Worm (Caenorhabditis elegans) whole organism, late embryonic: ENCODE results near the gene rgs-5.
A peak's percentile ranks its signal among the peaks of the same experiment; 100 is the strongest.

ENCODE experiments used
- C08G9.2 ChIP-seq: sonication (generic microtip); optimal IDR thresholded peaks from 2 replicates; lab custom pipeline; 2016; ENCODE audit warnings: mild to moderate bottlenecking, missing genetic modification characterization, moderate library complexity, missing compliant biosample characterization
- C38D4.7 ChIP-seq: fragments of 200-800 bp; sonication (Bioruptor generic); optimal IDR thresholded peaks from 2 replicates; lab custom pipeline; 2018; ENCODE audit warnings: mild to moderate bottlenecking, missing genetic modification characterization, moderate library complexity, missing compliant biosample characterization
- F13H6.1 ChIP-seq: sonication (generic microtip); optimal IDR thresholded peaks from 2 replicates; lab custom pipeline; 2016; ENCODE audit warnings: missing genetic modification characterization, missing compliant biosample characterization
- T23F11.4 ChIP-seq: fragments of 200-800 bp; sonication (Bioruptor generic); optimal IDR thresholded peaks from 2 replicates; lab custom pipeline; 2018; ENCODE audit warnings: mild to moderate bottlenecking, missing genetic modification characterization, missing compliant biosample characterization
- Y22D7AL.16 ChIP-seq: sonication (generic microtip); optimal IDR thresholded peaks from 2 replicates; lab custom pipeline; 2016; ENCODE audit warnings: missing genetic modification characterization, missing compliant biosample characterization
- ahr-1 ChIP-seq: sonication (generic microtip); optimal IDR thresholded peaks from 2 replicates; lab custom pipeline; 2016; ENCODE audit warnings: missing genetic modification characterization, missing compliant biosample characterization
- ceh-14 ChIP-seq: sonication (generic microtip); optimal IDR thresholded peaks from 2 replicates; lab custom pipeline; 2016; ENCODE audit warnings: missing genotype, missing genetic modification characterization, missing compliant biosample characterization
- ceh-18 ChIP-seq: sonication (generic microtip); optimal IDR thresholded peaks from 2 replicates; lab custom pipeline; 2016; ENCODE audit warnings: missing genetic modification characterization, missing compliant biosample characterization
- ceh-22 ChIP-seq: sonication (generic microtip); optimal IDR thresholded peaks from 2 replicates; lab custom pipeline; 2017; ENCODE audit warnings: missing biosample characterization, missing genetic modification characterization
- ceh-31 ChIP-seq: sonication (generic microtip); optimal IDR thresholded peaks from 2 replicates; lab custom pipeline; 2016; ENCODE audit warnings: missing genetic modification characterization, missing compliant biosample characterization
- ceh-34 ChIP-seq: sonication (generic microtip); optimal IDR thresholded peaks from 2 replicates; lab custom pipeline; 2016; ENCODE audit warnings: mild to moderate bottlenecking, missing genetic modification characterization, missing compliant biosample characterization
- ceh-45 ChIP-seq: fragments of 200-800 bp; sonication (Bioruptor generic); IDR thresholded peaks from 2 replicates; pipeline ENCODE4 v1.3.6; 2022; ENCODE audit warnings: missing genetic modification reagents, missing genetic modification characterization, missing compliant biosample characterization
- ceh-48 ChIP-seq: sonication (generic microtip); optimal IDR thresholded peaks from 2 replicates; lab custom pipeline; 2016; ENCODE audit warnings: missing genetic modification characterization, inconsistent platforms, missing compliant biosample characterization
- ceh-9 ChIP-seq: sonication (generic microtip); optimal IDR thresholded peaks from 2 replicates; lab custom pipeline; 2016; ENCODE audit warnings: mild to moderate bottlenecking, missing genetic modification characterization, inconsistent platforms, missing compliant biosample characterization
- dmd-4 ChIP-seq: sonication (generic microtip); optimal IDR thresholded peaks from 2 replicates; lab custom pipeline; 2016; ENCODE audit warnings: borderline replicate concordance, missing genetic modification characterization, missing compliant biosample characterization
- dve-1 ChIP-seq: sonication (generic microtip); optimal IDR thresholded peaks from 2 replicates; lab custom pipeline; 2017; ENCODE audit warnings: antibody characterized with exemption, mild to moderate bottlenecking, missing genetic modification characterization, missing compliant biosample characterization
- eyg-1 ChIP-seq: sonication (generic microtip); optimal IDR thresholded peaks from 2 replicates; lab custom pipeline; 2016; ENCODE audit warnings: missing genotype, missing genetic modification characterization, missing compliant biosample characterization
- fax-1 ChIP-seq: sonication (generic microtip); optimal IDR thresholded peaks from 2 replicates; lab custom pipeline; 2016; ENCODE audit warnings: missing genotype, missing genetic modification characterization, missing compliant biosample characterization
- fkh-10 ChIP-seq: fragments of 150-350 bp; optimal IDR thresholded peaks from 2 replicates; lab custom pipeline; 2014; ENCODE audit warnings: missing biosample characterization, missing genetic modification reagents, missing genetic modification characterization
- hlh-13 ChIP-seq: fragments of 200-800 bp; sonication (Bioruptor generic); optimal IDR thresholded peaks from 2 replicates; lab custom pipeline; 2018; ENCODE audit warnings: mild to moderate bottlenecking, missing genetic modification characterization, missing compliant biosample characterization
- hlh-30 ChIP-seq: sonication (generic microtip); optimal IDR thresholded peaks from 2 replicates; lab custom pipeline; 2017; ENCODE audit warnings: antibody characterized with exemption, missing genetic modification characterization, missing compliant biosample characterization; ENCODE audit not compliant: insufficient read depth
- lin-11 ChIP-seq: fragments of 200-800 bp; sonication (Bioruptor generic); optimal IDR thresholded peaks from 2 replicates; lab custom pipeline; 2018; ENCODE audit warnings: mild to moderate bottlenecking, missing genetic modification characterization, missing compliant biosample characterization
- nfya-1 ChIP-seq: sonication (generic microtip); optimal IDR thresholded peaks from 2 replicates; lab custom pipeline; 2017; ENCODE audit warnings: missing genetic modification characterization, mild to moderate bottlenecking, missing compliant biosample characterization, antibody characterized with exemption, moderate library complexity
- pag-3 ChIP-seq: sonication (generic microtip); optimal IDR thresholded peaks from 2 replicates; lab custom pipeline; 2016; ENCODE audit warnings: missing compliant biosample characterization, missing genetic modification characterization, borderline replicate concordance
- pat-9 ChIP-seq: fragments of 200-800 bp; sonication (Bioruptor generic); optimal IDR thresholded peaks from 2 replicates; lab custom pipeline; 2018; ENCODE audit warnings: mild to moderate bottlenecking, missing genetic modification characterization, moderate library complexity, missing compliant biosample characterization
- pqm-1 ChIP-seq: sonication (generic microtip); optimal IDR thresholded peaks from 2 replicates; lab custom pipeline; 2016; ENCODE audit warnings: missing genetic modification characterization, missing compliant biosample characterization
- rnt-1 ChIP-seq: sonication (generic microtip); optimal IDR thresholded peaks from 2 replicates; lab custom pipeline; 2016; ENCODE audit warnings: missing genetic modification characterization, missing compliant biosample characterization
- sox-4 ChIP-seq: sonication (generic microtip); optimal IDR thresholded peaks from 2 replicates; lab custom pipeline; 2017; ENCODE audit warnings: mild to moderate bottlenecking, missing genetic modification characterization, inconsistent platforms, missing compliant biosample characterization
- tbx-2 ChIP-seq: sonication (generic microtip); optimal IDR thresholded peaks from 2 replicates; lab custom pipeline; 2016; ENCODE audit warnings: missing genetic modification characterization, missing compliant biosample characterization
- tbx-7 ChIP-seq: sonication (generic microtip); optimal IDR thresholded peaks from 2 replicates; lab custom pipeline; 2016; ENCODE audit warnings: missing genotype, missing genetic modification characterization, missing compliant biosample characterization
- ttx-3 ChIP-seq: sonication (generic microtip); optimal IDR thresholded peaks from 2 replicates; lab custom pipeline; 2016; ENCODE audit warnings: missing genetic modification reagents, missing genetic modification characterization, missing compliant biosample characterization
- unc-3 ChIP-seq, 2 experiments: fragments of 200-800 bp in 1 of 2; sonication (Bioruptor generic) in 1 of 2; sonication (generic microtip) in 1 of 2; conservative IDR thresholded peaks in 1 of 2; optimal IDR thresholded peaks in 1 of 2; 2 replicates each; pipeline versions ENCODE4 v1.3.6 to Lab custom; 2016 to 2022; ENCODE audit warnings: missing compliant biosample characterization in 2 of 2, missing genetic modification characterization in 2 of 2, missing genetic modification reagents in 1 of 2
- unc-42 ChIP-seq: sonication (generic microtip); optimal IDR thresholded peaks from 2 replicates; lab custom pipeline; 2016; ENCODE audit warnings: missing genotype, missing genetic modification characterization, missing compliant biosample characterization
- unc-55 ChIP-seq: sonication (generic microtip); optimal IDR thresholded peaks from 2 replicates; lab custom pipeline; 2017; ENCODE audit warnings: missing biosample characterization, missing genetic modification reagents, missing genetic modification characterization
- unc-86 ChIP-seq: sonication (generic microtip); optimal IDR thresholded peaks from 2 replicates; lab custom pipeline; 2016; ENCODE audit warnings: missing genetic modification characterization, missing compliant biosample characterization
- zip-5 ChIP-seq: sonication (generic microtip); optimal IDR thresholded peaks from 2 replicates; lab custom pipeline; 2016; ENCODE audit warnings: missing genetic modification characterization, missing compliant biosample characterization

The rgs-5 gene

DNA sequence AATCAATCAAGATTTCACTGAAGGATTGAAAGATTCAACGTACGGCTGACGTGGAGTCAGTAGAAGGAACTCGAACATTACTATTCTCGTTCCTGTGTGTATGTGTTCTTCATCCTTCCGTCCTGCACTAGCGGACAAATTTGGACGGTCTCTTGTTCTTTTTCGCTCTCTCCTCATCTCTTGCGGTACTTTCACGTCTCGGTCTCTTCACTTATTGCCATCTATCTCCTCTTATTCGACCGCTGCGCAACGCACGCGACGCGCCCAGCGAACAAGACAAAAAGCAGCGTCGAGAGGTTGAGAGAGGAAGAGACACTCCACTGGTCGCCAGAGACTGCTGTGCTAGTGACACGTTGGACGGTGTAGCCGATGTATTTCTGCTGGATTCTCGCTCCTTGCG lies 17.1 kb downstream of the rgs-5 start (continued):
- TF ChIP-seq hlh-13 (peak; percentile 26), C08G9.2 (tag; lab: Kevin White, UChicago) (peak; percentile 7), ceh-31 (peak; percentile 84), rnt-1 (peak; percentile 70), ceh-14 (tag; lab: Kevin White, UChicago) (peak; percentile 24), ceh-34 (peak; percentile 66), tbx-2 (peak; percentile 83), eyg-1 (tag; lab: Kevin White, UChicago) (no peak), ttx-3 (tag; lab: Kevin White, UChicago) (no peak), unc-55 (peak; percentile 58), ceh-18 (peak; percentile 40), lin-11 (tag; lab: Kevin White, UChicago) (no peak), unc-86 (tag; lab: Kevin White, UChicago) (no peak), ceh-45 (GFP tag; lab: Robert Waterston, UW) (0 out of 2 replicates have a peak, but pooled peaks have one; percentile 13), unc-42 (tag; lab: Kevin White, UChicago) (peak; percentile 34), dmd-4 (tag; lab: Kevin White, UChicago) (no peak), unc-3 (GFP tag; conservative IDR thresholded peaks at IDR 0.05; lab: Robert Waterston, UW) (no peak), unc-3 (tag; optimal IDR thresholded peaks at IDR 0.05; lab: Kevin White, UChicago) (no peak), dve-1 (tag; lab: Kevin White, UChicago) (peak; percentile 24), hlh-30 (tag; lab: Kevin White, UChicago) (peak; percentile 79), F13H6.1 (tag; lab: Kevin White, UChicago) (peak; percentile 17), nfya-1 (tag; lab: Kevin White, UChicago) (peak; percentile 84)

ce11 chrIII:5717173-5717748 lies 18.9 kb downstream of the rgs-5 start:
- no peak for TF ChIP-seq ceh-31
- no peak for TF ChIP-seq tbx-7 (tag; lab: Kevin White, UChicago)
- no peak for TF ChIP-seq zip-5
- no peak for TF ChIP-seq T23F11.4 (GFP tag; lab: Kevin White, UChicago)
- TF ChIP-seq C38D4.7 (GFP tag; lab: Kevin White, UChicago): no peak
- no peak for TF ChIP-seq pat-9 (tag; lab: Kevin White, UChicago)
- no peak for TF ChIP-seq ceh-14 (tag; lab: Kevin White, UChicago)
- no peak for TF ChIP-seq pqm-1
- TF ChIP-seq fax-1: no peak
- TF ChIP-seq, all 69 proteins: peak for 0

- TF ChIP-seq tbx-2 (peak; percentile 17), eyg-1 (tag; lab: Kevin White, UChicago) (no peak), fkh-10 (no peak), pag-3 (no peak)
- TF ChIP-seq, all 69 proteins: peak for 1
These were observed 20.0 kb downstream of the rgs-5 start for ce11 chrIII:5718385-5718784.

DNA sequence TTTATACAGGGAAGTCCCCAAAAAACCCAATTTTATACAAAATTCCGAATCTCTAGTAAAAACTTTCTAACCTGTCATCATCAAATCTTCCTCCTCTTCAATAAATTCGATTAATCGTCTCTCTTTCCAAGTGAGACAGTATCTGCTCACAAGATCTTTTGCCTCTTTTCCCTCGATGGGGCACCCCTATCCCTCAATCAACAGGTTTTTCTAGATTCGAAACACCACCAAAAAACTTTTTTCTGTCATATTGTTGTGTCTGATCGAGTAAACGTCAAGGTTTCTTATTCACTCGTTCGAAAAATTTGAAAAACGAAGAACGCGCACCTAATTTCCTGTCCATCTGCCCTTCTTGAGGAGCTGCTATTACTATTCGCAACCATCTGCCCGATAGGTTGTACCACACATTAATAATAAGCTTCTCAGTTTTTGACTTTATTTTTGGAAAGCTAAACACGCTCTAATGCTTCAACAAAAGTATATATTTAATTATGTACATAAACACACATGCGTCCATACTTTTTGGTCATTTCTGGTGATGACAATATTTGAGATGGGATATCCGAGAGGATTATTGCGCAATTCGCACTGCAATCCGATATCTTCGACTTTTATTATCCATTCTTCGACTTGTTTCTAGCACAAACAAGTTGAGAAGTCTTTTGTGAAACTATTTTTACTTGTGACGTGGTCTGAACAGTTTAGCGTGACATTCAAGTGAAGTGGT lies 20.9 kb downstream of the rgs-5 start:
- TF ChIP-seq ahr-1 (tag; lab: Kevin White, UChicago): no peak
- peak; percentile 20 for TF ChIP-seq ceh-34

DNA sequence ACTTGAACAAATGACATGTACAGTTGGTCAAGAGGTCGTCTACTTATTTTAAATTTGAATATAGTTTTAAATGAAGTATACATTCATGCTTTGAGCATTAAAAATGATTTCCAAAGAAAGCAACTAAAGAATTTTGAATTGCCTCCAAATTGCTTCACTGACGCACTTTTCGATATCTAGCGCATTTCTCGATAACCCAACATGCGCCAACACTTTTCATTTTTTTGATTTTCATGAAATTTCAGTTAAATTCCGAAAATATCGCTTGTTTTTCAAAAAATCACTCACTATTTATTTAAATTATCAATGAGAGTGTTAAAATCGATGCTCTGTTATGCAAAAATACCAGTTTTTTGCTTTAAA lies 21.5 kb downstream of the rgs-5 start:
- TF ChIP-seq Y22D7AL.16 (tag; lab: Kevin White, UChicago) (no peak), sox-4 (tag; lab: Kevin White, UChicago) (no peak), ceh-22 (tag; lab: Kevin White, UChicago) (no peak), ceh-9 (tag; lab: Kevin White, UChicago) (no peak), rnt-1 (no peak), unc-3 (GFP tag; conservative IDR thresholded peaks at IDR 0.05; lab: Robert Waterston, UW) (no peak), unc-3 (tag; optimal IDR thresholded peaks at IDR 0.05; lab: Kevin White, UChicago) (no peak), dve-1 (tag; lab: Kevin White, UChicago) (no peak), ceh-48 (tag; lab: Kevin White, UChicago) (no peak)
- TF ChIP-seq, all 69 proteins: peak for 0
